Worm (Caenorhabditis elegans) whole organism, midembryonic: ENCODE results near the gene mec-2.

Experiments used
- T22C8.4 ChIP-seq: fragments of 200-800 bp; sonication (Bioruptor generic); IDR thresholded peaks from 2 replicates; pipeline ENCODE4 v1.3.6; 2022; ENCODE audit warnings: missing genetic modification characterization, missing compliant biosample characterization
- cog-1 ChIP-seq: sonication (generic microtip); optimal IDR thresholded peaks from 2 replicates; lab custom pipeline; 2016; ENCODE audit warnings: missing genetic modification characterization, missing compliant biosample characterization
- flt-1 ChIP-seq: fragments of 200-800 bp; sonication (Bioruptor generic); IDR thresholded peaks from 2 replicates; pipeline ENCODE4 v1.3.6; 2022; ENCODE audit warnings: missing genetic modification characterization, missing compliant biosample characterization
- klf-2 ChIP-seq: fragments of 200-800 bp; sonication (Bioruptor generic); conservative IDR thresholded peaks from 2 replicates; pipeline ENCODE4 v1.3.6; 2022; ENCODE audit warnings: missing genetic modification reagents, missing genetic modification characterization, missing compliant biosample characterization
- med-1 ChIP-seq: sonication (generic microtip); optimal IDR thresholded peaks from 2 replicates; lab custom pipeline; 2017; ENCODE audit warnings: missing genetic modification characterization, mild to moderate bottlenecking, missing compliant biosample characterization, antibody characterized with exemption, missing genetic modification reagents; ENCODE audit not compliant: insufficient read depth
- tab-1 ChIP-seq: fragments of 200-800 bp; sonication (Bioruptor generic); IDR thresholded peaks from 2 replicates; pipeline ENCODE4 v1.3.6; 2022; ENCODE audit warnings: missing genetic modification characterization, missing compliant biosample characterization
- ztf-23 ChIP-seq: fragments of 200-800 bp; sonication (Bioruptor generic); IDR thresholded peaks from 2 replicates; pipeline ENCODE4 v1.3.6; 2022; ENCODE audit warnings: missing genetic modification reagents, missing genetic modification characterization, missing compliant biosample characterization
- ztf-29 ChIP-seq: fragments of 200-800 bp; sonication (Bioruptor generic); IDR thresholded peaks from 2 replicates; pipeline ENCODE4 v1.3.6; 2022; ENCODE audit warnings: missing genetic modification reagents, missing genetic modification characterization, missing compliant biosample characterization

ce11 chrX:5572638-5573037 lies 5.1 kb downstream of the mec-2 start:
- no peak for TF ChIP-seq tab-1 (GFP tag; lab: Robert Waterston, UW)
- no peak for TF ChIP-seq med-1 (GFP tag; lab: Kevin White, UChicago)
- no peak for TF ChIP-seq ztf-23
- TF ChIP-seq cog-1, result no peak
- no peak for TF ChIP-seq T22C8.4
- no peak for TF ChIP-seq flt-1
- no peak for TF ChIP-seq klf-2 (GFP tag; lab: Robert Waterston, UW)
- no peak for TF ChIP-seq ztf-29
